Worm (Caenorhabditis elegans): ENCODE data around the gene ref-2.
A peak's percentile ranks its signal among the peaks of the same experiment; 100 is the strongest.

The ref-2 gene

ce11 chrX:7782389-7782788 is 38.4 kb downstream of the ref-2 start, which contains the start of gene ZK154.4:
Gene ZK154.4, minus strand, starts transcription at chrX:7782415.
- TF ChIP-seq mls-2 (tag; optimal IDR thresholded peaks at IDR 0.05) (peak; percentile 15), elt-1 (tag; optimal IDR thresholded peaks at IDR 0.05; ENCODE audit: borderline replicate concordance, insufficient read depth) (no peak), drap-1 (GFP tag; optimal IDR thresholded peaks at IDR 0.05) (no peak), nhr-28 (tag; optimal IDR thresholded peaks at IDR 0.05) (no peak), elt-3 (tag; optimal IDR thresholded peaks at IDR 0.05) (no peak), lin-13 (tag; optimal IDR thresholded peaks at IDR 0.05) (peak; percentile 21), mab-5 (tag; optimal IDR thresholded peaks at IDR 0.05) (no peak), ham-2 (GFP tag; optimal IDR thresholded peaks at IDR 0.05) (no peak), hlh-1 (tag; optimal IDR thresholded peaks at IDR 0.05) (no peak), ztf-11 (tag; optimal IDR thresholded peaks at IDR 0.05) (no peak), ceh-39 (tag; optimal IDR thresholded peaks at IDR 0.05) (no peak), lsy-2 (tag; optimal IDR thresholded peaks at IDR 0.05) (peak; percentile 38), mep-1 (tag; optimal IDR thresholded peaks at IDR 0.05) (peak; percentile 43), tbx-8 (GFP tag; optimal IDR thresholded peaks at IDR 0.05) (no peak), unc-62 (GFP tag; optimal IDR thresholded peaks at IDR 0.05) (no peak), sptf-1 (tag; optimal IDR thresholded peaks at IDR 0.05) (no peak), ces-1 (GFP tag; optimal IDR thresholded peaks at IDR 0.05) (peak; percentile 21), bed-3 (GFP tag; optimal IDR thresholded peaks at IDR 0.05) (no peak), unc-120 (tag; optimal IDR thresholded peaks at IDR 0.05; ENCODE audit: poor library complexity, severe bottlenecking) (peak; percentile 10), blmp-1 (tag; optimal IDR thresholded peaks at IDR 0.05) (no peak), nhr-12 (tag; optimal IDR thresholded peaks at IDR 0.05) (no peak), cnd-1 (tag; optimal IDR thresholded peaks at IDR 0.05) (no peak), nhr-2 (tag; optimal IDR thresholded peaks at IDR 0.05) (no peak), snpc-4 (tag; optimal IDR thresholded peaks at IDR 0.05) (no peak), sem-2 (GFP tag; optimal IDR thresholded peaks at IDR 0.05) (no peak), ceh-83 (GFP tag; optimal IDR thresholded peaks at IDR 0.05) (no peak), zip-8 (tag; optimal IDR thresholded peaks at IDR 0.05) (no peak), ceh-43 (GFP tag; optimal IDR thresholded peaks at IDR 0.05) (no peak), nhr-76 (tag; optimal IDR thresholded peaks at IDR 0.05) (no peak), flh-1 (GFP tag; optimal IDR thresholded peaks at IDR 0.05) (no peak), M03D4.4 (tag; optimal IDR thresholded peaks at IDR 0.05) (no peak), nhr-237 (tag; optimal IDR thresholded peaks at IDR 0.05) (no peak), unc-39 (tag; optimal IDR thresholded peaks at IDR 0.05) (no peak), lin-32 (GFP tag; optimal IDR thresholded peaks at IDR 0.05) (no peak), pha-4 (tag; optimal IDR thresholded peaks at IDR 0.05) (peak; percentile 29)

ce11 chrX:7787885-7788353 is 43.9 kb downstream of the ref-2 start, which contains the start of gene ZK154.5:
Gene ZK154.5, minus strand, starts transcription at chrX:7787935.
- TF ChIP-seq bed-3 (GFP tag; optimal IDR thresholded peaks at IDR 0.05) (no peak), ceh-39 (tag; optimal IDR thresholded peaks at IDR 0.05) (peak; percentile 82), ztf-11 (tag; optimal IDR thresholded peaks at IDR 0.05) (no peak), lsy-2 (tag; optimal IDR thresholded peaks at IDR 0.05) (peak; percentile 9), snpc-4 (tag; optimal IDR thresholded peaks at IDR 0.05) (no peak), lin-13 (tag; optimal IDR thresholded peaks at IDR 0.05) (no peak), sptf-1 (tag; optimal IDR thresholded peaks at IDR 0.05) (no peak), pha-4 (tag; optimal IDR thresholded peaks at IDR 0.05) (peak; percentile 7), mab-5 (tag; optimal IDR thresholded peaks at IDR 0.05) (no peak), nhr-237 (tag; optimal IDR thresholded peaks at IDR 0.05) (no peak), mep-1 (tag; optimal IDR thresholded peaks at IDR 0.05) (peak; percentile 80), unc-39 (tag; optimal IDR thresholded peaks at IDR 0.05) (no peak), flh-1 (GFP tag; optimal IDR thresholded peaks at IDR 0.05) (no peak), zip-8 (tag; optimal IDR thresholded peaks at IDR 0.05) (no peak), ceh-83 (GFP tag; optimal IDR thresholded peaks at IDR 0.05) (peak; percentile 31), ham-2 (GFP tag; optimal IDR thresholded peaks at IDR 0.05) (no peak), blmp-1 (tag; optimal IDR thresholded peaks at IDR 0.05) (no peak), nhr-76 (tag; optimal IDR thresholded peaks at IDR 0.05) (no peak), tbx-8 (GFP tag; optimal IDR thresholded peaks at IDR 0.05) (no peak), nhr-28 (tag; optimal IDR thresholded peaks at IDR 0.05) (no peak), elt-3 (tag; optimal IDR thresholded peaks at IDR 0.05) (no peak), unc-62 (GFP tag; optimal IDR thresholded peaks at IDR 0.05) (peak; percentile 9), hlh-1 (tag; optimal IDR thresholded peaks at IDR 0.05) (peak; percentile 35), elt-1 (tag; optimal IDR thresholded peaks at IDR 0.05; ENCODE audit: borderline replicate concordance, insufficient read depth) (peak; percentile 8), nhr-2 (tag; optimal IDR thresholded peaks at IDR 0.05) (no peak), nhr-12 (tag; optimal IDR thresholded peaks at IDR 0.05) (no peak), cnd-1 (tag; optimal IDR thresholded peaks at IDR 0.05) (peak; percentile 36), ceh-43 (GFP tag; optimal IDR thresholded peaks at IDR 0.05) (no peak), mls-2 (tag; optimal IDR thresholded peaks at IDR 0.05) (no peak), drap-1 (GFP tag; optimal IDR thresholded peaks at IDR 0.05) (no peak), ces-1 (GFP tag; optimal IDR thresholded peaks at IDR 0.05) (peak; percentile 43), lin-32 (GFP tag; optimal IDR thresholded peaks at IDR 0.05) (no peak), unc-120 (tag; optimal IDR thresholded peaks at IDR 0.05; ENCODE audit: poor library complexity, severe bottlenecking) (peak; percentile 81), sem-2 (GFP tag; optimal IDR thresholded peaks at IDR 0.05) (no peak), M03D4.4 (tag; optimal IDR thresholded peaks at IDR 0.05) (no peak)

Data from whole organism, mixed stage, embryonic.